Worm (Caenorhabditis elegans): ENCODE data around the gene Y111B2A.12.
A peak's percentile ranks its signal among the peaks of the same experiment; 100 is the strongest.

Gene Y111B2A.12

DNA sequence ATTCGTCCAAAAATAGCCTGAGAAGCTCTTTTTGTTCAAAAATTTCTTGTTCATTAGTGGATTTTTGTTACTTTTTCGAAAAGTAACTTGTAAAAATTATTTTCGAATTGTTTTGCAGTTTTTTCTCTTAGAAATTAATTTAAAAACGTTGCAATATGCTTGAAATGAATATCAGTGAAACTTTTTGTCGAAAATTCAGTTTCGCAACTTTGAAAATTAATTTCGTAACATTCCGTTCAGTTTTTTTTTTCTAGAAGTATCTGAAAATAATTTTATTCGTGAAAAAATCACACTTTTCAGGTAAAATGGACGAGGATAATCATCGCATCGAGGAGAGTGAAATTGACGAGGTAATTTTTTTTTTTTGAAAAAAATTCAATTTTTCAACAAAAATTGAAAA is at the start of gene Y111B2A.12:
Gene Y111B2A.12, plus strand, starts transcription at position 301 of the 400 bp plus-strand sequence.
- no peak for TF ChIP-seq dao-5 (tag; optimal IDR thresholded peaks at IDR 0.05)
- no peak for TF ChIP-seq him-1 (tag; optimal IDR thresholded peaks at IDR 0.05)

DNA sequence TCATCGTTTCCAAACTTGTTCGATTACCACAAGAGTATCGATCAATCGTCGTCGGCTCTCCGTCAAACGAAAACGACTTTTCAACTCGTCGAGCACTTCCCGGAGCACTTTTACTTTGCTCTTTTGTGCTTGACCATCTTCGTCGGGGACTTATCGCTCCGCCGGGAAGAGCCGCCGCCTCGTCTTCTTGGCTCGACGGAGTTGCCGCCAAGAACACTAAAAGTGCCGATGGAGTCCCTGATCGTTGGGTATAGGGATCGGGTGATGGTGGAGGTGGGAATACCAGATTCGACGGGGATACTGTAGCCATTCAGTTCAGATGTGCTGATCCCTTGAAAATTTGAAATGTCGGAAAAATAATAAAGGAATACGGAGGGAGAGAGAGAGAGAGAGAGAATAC is 46.3 kb upstream of the Y111B2A.12 start:
- TF ChIP-seq him-1 (tag; optimal IDR thresholded peaks at IDR 0.05) (no peak), dao-5 (tag; optimal IDR thresholded peaks at IDR 0.05) (no peak), W03F9.2 (tag; optimal IDR thresholded peaks at IDR 0.05) (no peak)

DNA sequence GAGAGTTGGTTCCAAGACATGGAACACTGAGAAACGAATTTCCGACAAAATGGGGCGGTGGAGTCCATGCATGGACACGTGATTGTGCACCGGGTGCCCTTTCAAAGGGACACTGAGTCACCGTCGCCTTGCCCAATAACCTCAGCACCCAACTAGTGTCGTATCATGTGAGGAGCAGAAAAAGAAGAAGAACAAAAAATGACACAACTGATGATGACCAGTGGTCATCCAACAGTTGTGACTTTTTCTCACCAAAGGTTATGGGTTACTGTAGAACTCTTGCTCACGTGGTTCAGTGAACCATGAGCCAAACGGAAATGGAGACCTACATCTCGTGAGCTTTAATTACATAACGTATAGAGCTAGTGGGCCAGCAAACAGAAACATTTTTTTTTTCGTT is 43.3 kb upstream of the Y111B2A.12 start:
- TF ChIP-seq dao-5 (tag; optimal IDR thresholded peaks at IDR 0.05) (no peak), W03F9.2 (tag; optimal IDR thresholded peaks at IDR 0.05) (no peak), him-1 (tag; optimal IDR thresholded peaks at IDR 0.05) (no peak)

DNA sequence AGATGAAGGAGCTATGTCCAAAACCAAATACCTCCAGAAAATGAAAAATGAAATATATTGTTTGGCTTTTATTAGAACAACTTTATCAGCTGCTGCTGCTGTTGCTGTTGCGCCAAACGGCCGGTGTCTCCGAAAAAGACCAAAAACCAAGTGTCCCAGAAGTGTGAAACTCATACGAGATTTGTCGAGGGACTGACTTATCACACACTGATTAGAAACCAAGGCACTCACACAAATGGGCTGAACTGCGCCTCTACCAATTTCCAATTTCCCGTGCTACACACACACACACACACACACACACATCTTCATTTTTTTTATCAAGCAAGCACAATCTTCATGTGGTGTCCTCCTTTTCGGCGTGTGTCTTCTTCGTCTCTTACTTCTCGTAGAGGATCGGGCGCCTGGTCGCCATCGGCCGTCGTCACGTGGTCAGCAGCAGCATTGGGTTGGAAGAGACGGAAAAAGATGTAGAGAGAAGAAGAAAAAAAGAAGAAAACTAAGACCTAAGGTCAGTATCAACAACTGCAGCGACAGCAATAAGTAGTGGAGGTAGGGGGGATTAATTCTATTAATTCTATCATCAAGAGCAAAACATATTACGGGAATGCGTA is 40.9 kb upstream of the Y111B2A.12 start:
- TF ChIP-seq him-1 (tag; optimal IDR thresholded peaks at IDR 0.05) (no peak), W03F9.2 (tag; optimal IDR thresholded peaks at IDR 0.05) (no peak), dao-5 (tag; optimal IDR thresholded peaks at IDR 0.05) (no peak)

DNA sequence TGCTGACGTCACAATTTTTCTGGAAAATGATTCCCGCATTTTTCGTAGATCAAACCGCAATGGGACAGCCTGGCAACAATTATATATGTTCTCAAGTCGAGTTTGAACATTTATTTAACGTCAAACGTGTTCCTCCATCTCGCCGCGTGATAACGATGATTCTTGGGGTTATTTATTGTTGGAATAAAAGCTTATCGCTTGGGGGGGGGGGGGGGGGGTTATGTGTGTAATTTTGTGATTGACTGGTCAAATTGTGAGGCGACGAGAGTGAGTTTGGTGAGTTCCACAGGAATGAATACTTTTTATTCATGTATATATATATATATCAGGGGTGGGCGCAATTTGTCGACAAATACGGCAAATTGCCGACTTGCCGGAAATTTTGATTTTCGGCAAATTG is 40.1 kb upstream of the Y111B2A.12 start:
- TF ChIP-seq him-1 (tag; optimal IDR thresholded peaks at IDR 0.05) (no peak), dao-5 (tag; optimal IDR thresholded peaks at IDR 0.05) (no peak), W03F9.2 (tag; optimal IDR thresholded peaks at IDR 0.05) (no peak)

DNA sequence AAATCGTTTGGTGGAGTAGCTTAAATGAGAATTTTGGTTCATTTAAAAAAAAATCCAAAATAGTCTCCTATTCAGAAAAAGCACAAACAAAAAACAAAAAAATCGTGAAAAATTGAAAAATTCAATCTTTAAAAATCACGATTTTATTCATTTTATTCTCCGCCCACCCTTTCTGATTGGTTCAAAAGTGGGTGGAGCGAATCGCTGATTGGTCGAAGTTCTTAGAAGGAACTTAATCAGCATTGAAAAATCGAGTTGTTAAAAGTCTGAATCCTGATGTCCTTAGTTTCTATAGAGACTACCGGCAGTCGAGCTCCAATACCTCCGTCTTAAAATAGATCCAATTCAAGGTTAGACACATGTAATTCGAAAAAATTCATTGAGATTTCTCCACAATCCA is 39.2 kb upstream of the Y111B2A.12 start:
- TF ChIP-seq W03F9.2 (tag; optimal IDR thresholded peaks at IDR 0.05) (no peak), dao-5 (tag; optimal IDR thresholded peaks at IDR 0.05) (no peak), him-1 (tag; optimal IDR thresholded peaks at IDR 0.05) (no peak)

DNA sequence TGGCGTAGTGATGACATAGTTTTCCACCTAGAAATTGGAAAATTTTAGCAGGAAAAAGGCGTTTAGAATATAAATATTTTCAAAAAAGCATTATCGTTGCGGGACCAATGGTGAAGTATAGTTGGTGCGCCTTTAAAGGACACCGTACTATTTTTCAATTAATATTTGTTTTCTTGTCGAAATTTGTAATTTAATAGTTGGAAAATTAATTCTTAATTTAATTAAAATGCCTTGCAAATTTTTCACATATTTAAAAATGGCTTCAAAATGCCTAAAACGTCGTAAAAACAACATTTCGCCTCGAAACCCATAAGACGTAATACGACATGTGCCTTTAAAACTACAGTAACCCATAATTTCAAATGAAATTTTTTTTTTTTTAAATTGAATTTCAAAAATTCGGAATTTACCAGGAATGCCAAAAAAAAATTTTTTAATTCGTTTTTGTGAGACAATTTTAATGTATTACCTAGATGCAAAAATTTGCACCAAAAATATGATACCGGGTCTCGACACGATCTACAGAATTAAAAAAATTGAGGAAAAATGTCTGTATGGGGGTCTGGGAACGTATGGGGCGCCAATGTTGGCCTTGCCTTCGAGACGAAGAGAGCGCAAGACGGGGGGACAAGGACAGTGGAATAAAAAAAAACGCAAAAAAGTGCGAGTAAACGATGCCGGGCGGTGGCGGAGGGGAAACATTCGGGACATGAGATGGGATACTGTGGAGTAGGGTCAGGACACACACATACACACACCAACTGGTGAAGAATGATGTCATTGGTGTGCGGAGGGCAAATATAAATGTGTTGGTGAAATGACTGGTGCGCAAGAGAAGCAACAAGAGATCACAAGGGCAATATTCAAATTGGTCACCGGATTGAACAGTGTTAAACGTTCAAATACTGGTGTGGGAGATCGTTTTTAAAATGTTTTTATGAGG is 33.5 kb upstream of the Y111B2A.12 start, which contains the start of gene aakg-1:
Gene aakg-1, minus strand, starts transcription at position 52 of the 943 bp plus-strand sequence.
- no peak for TF ChIP-seq W03F9.2 (tag; optimal IDR thresholded peaks at IDR 0.05)
- no peak for TF ChIP-seq him-1 (tag; optimal IDR thresholded peaks at IDR 0.05)
- TF ChIP-seq dao-5 (tag; optimal IDR thresholded peaks at IDR 0.05), result no peak

DNA sequence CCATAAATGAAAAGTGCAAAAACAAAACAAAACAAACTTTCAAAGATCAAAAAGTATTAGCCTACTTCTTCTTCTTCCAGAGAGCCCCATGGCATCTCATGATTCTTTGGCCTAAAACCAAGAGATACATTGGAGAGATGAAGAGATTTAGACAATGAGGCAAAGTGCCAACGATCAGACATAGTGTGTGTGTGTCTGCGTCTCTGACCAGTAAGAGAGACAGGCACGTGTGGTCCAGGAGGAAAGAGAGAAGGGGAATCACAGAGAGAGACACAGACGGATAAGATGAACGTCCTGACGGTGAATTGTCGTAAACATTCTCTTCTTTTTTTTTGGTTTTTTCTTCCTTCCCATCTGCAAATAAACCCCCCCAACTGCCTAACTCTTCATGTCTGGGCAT is 25.6 kb upstream of the Y111B2A.12 start:
- TF ChIP-seq W03F9.2 (tag; optimal IDR thresholded peaks at IDR 0.05) (peak; percentile 70), him-1 (tag; optimal IDR thresholded peaks at IDR 0.05) (peak; percentile 76), dao-5 (tag; optimal IDR thresholded peaks at IDR 0.05) (no peak)

DNA sequence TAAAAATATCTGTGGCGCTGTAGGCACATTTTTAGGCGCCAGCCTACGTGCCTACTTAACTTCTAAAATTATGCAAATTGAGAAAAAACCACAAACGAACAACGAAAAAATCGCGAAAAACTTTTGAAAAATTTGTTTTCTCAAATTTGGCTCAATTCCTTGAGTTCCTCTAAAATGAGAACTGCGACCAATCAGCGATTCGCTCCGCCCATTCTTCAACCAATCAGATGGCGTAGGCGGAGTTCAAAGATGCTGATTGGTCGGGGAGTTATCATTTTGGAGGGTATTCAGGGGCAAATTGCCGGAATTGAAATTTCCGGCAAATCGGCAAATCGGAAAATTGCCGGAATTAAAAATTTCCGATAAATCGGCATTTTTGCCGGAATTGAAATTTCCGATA is 23.2 kb upstream of the Y111B2A.12 start:
- TF ChIP-seq him-1 (tag; optimal IDR thresholded peaks at IDR 0.05), result no peak
- TF ChIP-seq dao-5 (tag; optimal IDR thresholded peaks at IDR 0.05), result no peak
- TF ChIP-seq W03F9.2 (tag; optimal IDR thresholded peaks at IDR 0.05), result no peak

DNA sequence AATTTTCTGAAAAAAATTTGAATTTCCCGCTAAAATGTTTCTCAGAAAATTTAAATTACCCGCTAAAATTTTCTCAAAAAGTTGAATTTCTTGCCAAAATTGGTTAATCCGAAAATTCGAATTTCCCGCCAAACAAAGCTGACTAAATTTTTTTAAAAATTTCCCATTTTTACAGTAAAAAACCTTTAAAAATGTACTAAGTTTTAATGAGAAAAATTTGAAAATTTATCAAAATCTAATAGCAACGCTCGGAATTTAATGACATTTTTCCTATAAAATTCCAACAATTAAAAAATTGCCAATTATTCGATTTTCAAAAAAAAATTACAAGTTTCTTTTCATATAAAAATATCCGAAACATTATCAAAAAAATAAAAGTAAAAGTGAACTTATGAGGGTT is 17.2 kb upstream of the Y111B2A.12 start:
- TF ChIP-seq dao-5 (tag; optimal IDR thresholded peaks at IDR 0.05) (no peak), W03F9.2 (tag; optimal IDR thresholded peaks at IDR 0.05) (no peak), him-1 (tag; optimal IDR thresholded peaks at IDR 0.05) (no peak)

DNA sequence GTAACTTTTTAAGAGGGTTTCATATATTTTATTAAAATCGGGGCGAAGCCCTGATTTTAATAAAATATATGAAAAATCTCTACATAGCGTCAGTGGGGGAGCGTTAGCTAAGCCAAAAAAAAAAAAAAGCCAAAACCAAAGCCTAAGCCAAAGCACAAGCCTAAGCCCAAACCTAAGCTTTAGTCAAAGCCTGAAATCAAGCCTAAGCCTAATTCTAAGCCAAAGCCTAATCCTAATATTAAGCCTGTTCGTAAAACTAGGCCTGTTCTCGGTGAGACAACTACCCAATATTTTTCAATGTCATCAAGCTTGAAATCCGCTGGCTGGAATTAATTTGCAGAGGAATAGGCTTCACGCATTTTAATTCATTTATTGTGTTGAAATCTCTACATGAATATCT is 13.4 kb upstream of the Y111B2A.12 start:
- TF ChIP-seq dao-5 (tag; optimal IDR thresholded peaks at IDR 0.05) (no peak), him-1 (tag; optimal IDR thresholded peaks at IDR 0.05) (no peak), W03F9.2 (tag; optimal IDR thresholded peaks at IDR 0.05) (no peak)

DNA sequence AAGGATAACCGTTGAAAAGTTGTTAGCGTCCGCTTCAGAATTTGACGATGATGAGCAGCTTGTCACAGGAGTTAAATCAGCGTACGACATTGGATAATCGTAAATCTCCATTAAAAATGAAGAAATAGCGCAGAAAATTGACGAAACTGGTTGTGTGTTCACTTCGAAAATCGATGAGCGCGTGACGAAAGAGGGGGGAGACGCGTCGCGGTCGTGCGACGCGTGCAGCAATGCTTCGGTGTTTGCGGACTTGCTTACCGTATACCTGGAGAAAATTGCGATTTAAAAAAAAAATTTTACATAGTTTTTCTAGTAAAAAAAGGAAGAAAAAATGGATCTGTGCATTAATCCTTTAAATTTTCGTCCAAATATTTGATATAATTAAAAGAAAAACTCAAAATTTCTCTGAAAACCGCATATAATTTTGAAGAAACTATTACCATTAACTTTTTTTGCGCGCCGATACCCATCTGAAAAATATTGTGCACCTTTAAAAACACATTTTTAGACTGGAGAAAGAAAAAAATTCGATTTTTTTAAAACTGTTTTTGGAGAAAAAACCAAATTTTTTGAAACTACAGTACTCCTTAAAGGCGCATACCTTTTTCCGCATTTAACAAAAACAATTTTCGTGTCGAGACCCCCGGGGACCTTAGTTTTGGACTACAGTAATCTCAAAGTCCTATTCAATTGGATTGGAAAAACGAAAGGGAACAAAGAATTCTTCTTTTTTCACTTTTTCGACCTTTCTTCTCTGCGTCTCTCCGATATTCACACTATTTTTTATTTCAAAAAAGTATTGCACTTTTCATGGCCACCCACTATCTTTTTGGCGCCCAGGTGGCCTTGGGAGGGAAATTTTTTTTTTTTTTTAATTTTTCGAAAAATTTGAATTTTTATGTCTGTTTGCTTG is 10.4 kb upstream of the Y111B2A.12 start:
- peak; percentile 34 for TF ChIP-seq dao-5 (tag; optimal IDR thresholded peaks at IDR 0.05)
- TF ChIP-seq W03F9.2 (tag; optimal IDR thresholded peaks at IDR 0.05), result peak; percentile 53
- peak; percentile 59 for TF ChIP-seq him-1 (tag; optimal IDR thresholded peaks at IDR 0.05)

DNA sequence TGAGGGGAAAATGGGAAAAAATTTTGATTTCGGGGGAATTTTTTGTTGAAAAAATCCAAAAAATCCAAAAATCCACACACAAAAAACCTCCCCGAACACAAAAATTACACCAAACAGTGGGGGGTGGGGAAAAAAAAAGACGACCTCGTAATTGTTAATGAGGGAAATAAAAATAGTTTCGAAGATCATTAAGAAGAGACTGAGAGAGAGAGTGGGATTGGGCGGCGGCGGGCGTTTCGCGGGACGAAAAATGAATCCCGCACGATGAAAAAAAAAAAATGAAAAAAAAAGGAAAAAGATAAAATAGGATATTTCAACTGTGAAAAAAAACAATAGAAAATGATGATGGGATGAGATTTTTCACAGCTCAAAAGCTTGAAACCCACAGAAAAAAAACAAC is 9.4 kb upstream of the Y111B2A.12 start, which contains the start of gene gldi-8:
Gene gldi-8, minus strand, starts transcription at position 58 of the 400 bp plus-strand sequence.
- TF ChIP-seq dao-5 (tag; optimal IDR thresholded peaks at IDR 0.05), result no peak
- no peak for TF ChIP-seq him-1 (tag; optimal IDR thresholded peaks at IDR 0.05)
- TF ChIP-seq W03F9.2 (tag; optimal IDR thresholded peaks at IDR 0.05), result no peak

All from whole organism, L4/young adult.